Worm (Caenorhabditis elegans): ENCODE measurements around the gene oac-42.

ce11 chrV:15858292-15858691 is 26.3 kb downstream of the oac-42 start, which contains the start of gene srh-148:
- TF ChIP-seq mes-2 (tag; optimal IDR thresholded peaks at IDR 0.05; ENCODE audit: poor library complexity, severe bottlenecking) (no peak), snpc-4 (tag; optimal IDR thresholded peaks at IDR 0.05) (no peak), arid-1 (GFP tag; conservative IDR thresholded peaks at IDR 0.05) (no peak), pha-4 (GFP tag; IDR thresholded peaks at IDR 0.05) (no peak), pha-4 (tag; optimal IDR thresholded peaks at IDR 0.05) (no peak), mdl-1 (tag; optimal IDR thresholded peaks at IDR 0.05) (no peak), egl-27 (tag; optimal IDR thresholded peaks at IDR 0.05) (no peak), ztf-11 (tag; optimal IDR thresholded peaks at IDR 0.05) (no peak), nhr-28 (tag; optimal IDR thresholded peaks at IDR 0.05) (no peak), nhr-102 (tag; optimal IDR thresholded peaks at IDR 0.05) (no peak), unc-39 (tag; optimal IDR thresholded peaks at IDR 0.05) (no peak), fkh-10 (GFP tag; optimal IDR thresholded peaks at IDR 0.05) (no peak), zag-1 (tag; optimal IDR thresholded peaks at IDR 0.05) (no peak)
